Fruit fly (Drosophila melanogaster): ENCODE results near the gene CG13847.

CG13847 gene

DNA sequence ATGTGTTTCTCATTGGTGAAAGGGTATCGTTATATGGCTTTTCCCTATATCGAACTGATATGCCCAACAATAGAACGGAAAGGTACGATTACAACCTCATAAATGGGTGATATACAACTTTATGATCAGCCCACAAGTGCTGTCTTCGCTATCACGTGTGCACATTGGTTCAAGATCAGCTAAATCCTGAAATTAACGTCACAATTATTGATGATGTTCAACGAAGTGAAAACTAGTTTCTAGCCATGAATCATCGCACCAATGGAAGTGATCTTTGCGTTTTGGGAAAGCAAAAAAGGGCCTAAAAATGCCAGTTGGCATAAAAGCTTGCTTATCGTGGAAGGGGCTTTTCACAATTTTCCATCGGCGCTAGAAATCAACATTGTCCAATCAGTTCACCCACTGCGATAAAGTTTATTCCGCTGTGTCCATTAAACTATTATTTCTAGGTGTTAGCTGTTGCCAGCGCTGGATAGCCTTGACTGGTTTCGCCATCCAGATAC is 28.7 kb upstream of the CG13847 start, which contains the start of gene CG7054 (continued):
- TF ChIP-seq ATbp (GFP tag; optimal IDR thresholded peaks at IDR 0.05) (peak; percentile 32), Dll (GFP tag; IDR thresholded peaks at IDR 0.05; ENCODE audit: partially characterized antibody) (no peak), CG17186 (GFP tag; optimal IDR thresholded peaks at IDR 0.05) (no peak), CG12236 (GFP tag; optimal IDR thresholded peaks at IDR 0.05) (no peak), CTCF (GFP tag; optimal IDR thresholded peaks at IDR 0.05) (no peak), CG7271 (tag; optimal IDR thresholded peaks at IDR 0.05) (no peak), jing (GFP tag; optimal IDR thresholded peaks at IDR 0.05) (no peak), Meics (GFP tag; optimal IDR thresholded peaks at IDR 0.05) (peak; percentile 36), ase (GFP tag; IDR thresholded peaks at IDR 0.05) (no peak), CG10267 (tag; optimal IDR thresholded peaks at IDR 0.05) (no peak), D (optimal IDR thresholded peaks at IDR 0.05) (no peak), D (GFP tag; optimal IDR thresholded peaks at IDR 0.05) (no peak), Lpt (GFP tag; optimal IDR thresholded peaks at IDR 0.05) (no peak), CHES-1-like (GFP tag; optimal IDR thresholded peaks at IDR 0.05) (no peak), pb (GFP tag; optimal IDR thresholded peaks at IDR 0.05) (no peak), CG9437 (GFP tag; optimal IDR thresholded peaks at IDR 0.05) (no peak), maf-S (GFP tag; optimal IDR thresholded peaks at IDR 0.05) (no peak), CG34422 (GFP tag; IDR thresholded peaks at IDR 0.05) (no peak), ewg (GFP tag; optimal IDR thresholded peaks at IDR 0.05) (no peak), mam (GFP tag; optimal IDR thresholded peaks at IDR 0.05) (no peak), stc (GFP tag; IDR thresholded peaks at IDR 0.05) (no peak), Scr (GFP tag; IDR thresholded peaks at IDR 0.05; ENCODE audit: partially characterized antibody) (0 out of 2 replicates have a peak, but pooled peaks have one; percentile 10), CG11504 (tag; optimal IDR thresholded peaks at IDR 0.05) (no peak), CG14667 (GFP tag; IDR thresholded peaks at IDR 0.05) (no peak), Ets97D (GFP tag; optimal IDR thresholded peaks at IDR 0.05) (no peak), CG10366 (GFP tag; IDR thresholded peaks at IDR 0.05) (no peak), gcm2 (GFP tag; optimal IDR thresholded peaks at IDR 0.05) (no peak), CG13775 (GFP tag; optimal IDR thresholded peaks at IDR 0.05) (peak; percentile 9), Lim3 (GFP tag; IDR thresholded peaks at IDR 0.05) (no peak), CG6683 (GFP tag; optimal IDR thresholded peaks at IDR 0.05) (no peak), CkIIα-i1 (GFP tag; IDR thresholded peaks at IDR 0.05) (no peak), CG17361 (GFP tag; IDR thresholded peaks at IDR 0.05) (peak; percentile 35; the same call in 2 of the 3 replicates), CG11398 (GFP tag; optimal IDR thresholded peaks at IDR 0.05) (no peak), HLH4C (GFP tag; IDR thresholded peaks at IDR 0.05; ENCODE audit: partially characterized antibody) (no peak), Abd-B (GFP tag; optimal IDR thresholded peaks at IDR 0.05) (peak; percentile 32), CG12659 (GFP tag; optimal IDR thresholded peaks at IDR 0.05) (no peak), slp2 (GFP tag; optimal IDR thresholded peaks at IDR 0.05) (no peak), luna (GFP tag; optimal IDR thresholded peaks at IDR 0.05) (no peak), Rx (GFP tag; IDR thresholded peaks at IDR 0.05) (no peak), so (GFP tag; IDR thresholded peaks at IDR 0.05) (no peak), ttk (GFP tag; IDR thresholded peaks at IDR 0.05) (no peak), row (GFP tag; IDR thresholded peaks at IDR 0.05) (peak; percentile 47; the same call in 2 of the 3 replicates), Opbp (GFP tag; IDR thresholded peaks at IDR 0.05; ENCODE audit: partially characterized antibody) (no peak), grau (tag; optimal IDR thresholded peaks at IDR 0.05) (peak; percentile 35), CG7987 (GFP tag; optimal IDR thresholded peaks at IDR 0.05) (no peak), cwo (GFP tag; optimal IDR thresholded peaks at IDR 0.05) (peak; percentile 61), chinmo (GFP tag; IDR thresholded peaks at IDR 0.05; ENCODE audit: partially characterized antibody) (0 out of 4 replicates have a peak, but pooled peaks have one; percentile 61), Six4 (GFP tag; optimal IDR thresholded peaks at IDR 0.05) (no peak), tx (GFP tag; optimal IDR thresholded peaks at IDR 0.05) (no peak), sug (tag; optimal IDR thresholded peaks at IDR 0.05) (peak; percentile 81), CG5953 (GFP tag; IDR thresholded peaks at IDR 0.05) (no peak), Xrp1 (GFP tag; IDR thresholded peaks at IDR 0.05) (no peak)

Measured in whole organism, embryonic.